Fruit fly (Drosophila melanogaster) whole organism, prepupa: ENCODE results near the gene CG9168.

Experiments
- Blimp-1 ChIP-seq: fragments of 200-800 bp; sonication (Bioruptor generic); optimal IDR thresholded peaks from 3 replicates; lab custom pipeline; 2017; ENCODE audit warnings: missing biosample characterization, missing genetic modification characterization, mild to moderate bottlenecking, moderate library complexity, missing genetic modification reagents
- CG10631 ChIP-seq: fragments of 200-800 bp; sonication (Bioruptor generic); optimal IDR thresholded peaks from 2 replicates; lab custom pipeline; 2016; ENCODE audit warnings: missing biosample characterization, missing genetic modification characterization
- CG11902 ChIP-seq: fragments of 200-800 bp; sonication (Bioruptor generic); optimal IDR thresholded peaks from 3 replicates; lab custom pipeline; 2016; ENCODE audit warnings: missing biosample characterization, missing genetic modification characterization
- CG15336 ChIP-seq: fragments of 200-800 bp; sonication (Bioruptor generic); IDR thresholded peaks from 2 replicates; pipeline ENCODE4 v1.3.6; 2022; ENCODE audit warnings: missing biosample characterization, missing genetic modification characterization
- CG1621 ChIP-seq: fragments of 200-800 bp; sonication (Bioruptor generic); optimal IDR thresholded peaks from 3 replicates; lab custom pipeline; 2018; ENCODE audit warnings: missing biosample characterization, mild to moderate bottlenecking, missing genetic modification characterization
- CG32006 ChIP-seq: fragments of 200-800 bp; sonication (Bioruptor generic); optimal IDR thresholded peaks from 3 replicates; lab custom pipeline; 2017; ENCODE audit warnings: missing biosample characterization, mild to moderate bottlenecking, missing genetic modification characterization
- CG34406 ChIP-seq: fragments of 200-800 bp; sonication (Bioruptor generic); optimal IDR thresholded peaks from 3 replicates; lab custom pipeline; 2016; ENCODE audit warnings: missing biosample characterization, missing genetic modification characterization
- CG3919 ChIP-seq: fragments of 200-800 bp; sonication (Bioruptor generic); optimal IDR thresholded peaks from 3 replicates; lab custom pipeline; 2016; ENCODE audit warnings: missing biosample characterization, missing genetic modification characterization
- CG6163 ChIP-seq: fragments of 200-800 bp; sonication (Bioruptor generic); IDR thresholded peaks from 3 replicates; pipeline ENCODE4 v1.3.6; 2022; ENCODE audit warnings: missing biosample characterization, missing genetic modification characterization
- CG6276 ChIP-seq: fragments of 200-800 bp; sonication (Bioruptor generic); optimal IDR thresholded peaks from 2 replicates; lab custom pipeline; 2017; ENCODE audit warnings: missing biosample characterization, mild to moderate bottlenecking, missing genetic modification characterization
- CG6808 ChIP-seq: fragments of 200-800 bp; sonication (Bioruptor generic); optimal IDR thresholded peaks from 3 replicates; lab custom pipeline; 2017; ENCODE audit warnings: missing biosample characterization, missing genetic modification characterization, mild to moderate bottlenecking, moderate library complexity, missing genetic modification reagents
- CG6854 ChIP-seq: fragments of 200-800 bp; sonication (Bioruptor generic); optimal IDR thresholded peaks from 2 replicates; lab custom pipeline; 2017; ENCODE audit warnings: missing biosample characterization, mild to moderate bottlenecking, missing genetic modification characterization
- CG7368 ChIP-seq: fragments of 200-800 bp; sonication (Bioruptor generic); optimal IDR thresholded peaks from 3 replicates; lab custom pipeline; 2016; ENCODE audit warnings: missing biosample characterization, missing genetic modification characterization
- CG8119 ChIP-seq: fragments of 200-800 bp; sonication (Bioruptor generic); IDR thresholded peaks from 3 replicates; pipeline ENCODE4 v1.3.6; 2022; ENCODE audit warnings: missing biosample characterization, missing genetic modification characterization
- CG8632 ChIP-seq: fragments of 200-800 bp; sonication (Bioruptor generic); optimal IDR thresholded peaks from 3 replicates; lab custom pipeline; 2016; ENCODE audit warnings: missing biosample characterization, missing genetic modification characterization
- Eip75B ChIP-seq: fragments of 200-800 bp; sonication (Bioruptor generic); optimal IDR thresholded peaks from 3 replicates; lab custom pipeline; 2016; ENCODE audit warnings: missing biosample characterization, missing genetic modification characterization
- Eip78C ChIP-seq: fragments of 200-800 bp; sonication (Bioruptor generic); peaks from one replicate; lab custom pipeline; 2016; ENCODE audit warnings: missing biosample characterization, missing genetic modification characterization
- Eip93F ChIP-seq: fragments of 200-800 bp; sonication (Bioruptor generic); optimal IDR thresholded peaks from 2 replicates; lab custom pipeline; 2016; ENCODE audit warnings: missing biosample characterization, mild to moderate bottlenecking, missing genetic modification characterization
- Ets21C ChIP-seq: fragments of 200-800 bp; sonication (Bioruptor generic); optimal IDR thresholded peaks from 3 replicates; lab custom pipeline; 2016; ENCODE audit warnings: missing biosample characterization, missing genetic modification characterization
- Hr39 ChIP-seq: fragments of 200-800 bp; sonication (Bioruptor generic); optimal IDR thresholded peaks from 2 replicates; lab custom pipeline; 2016; ENCODE audit warnings: missing biosample characterization, missing genetic modification characterization
- Lpt ChIP-seq: fragments of 200-800 bp; sonication (Bioruptor generic); optimal IDR thresholded peaks from 3 replicates; lab custom pipeline; 2016; ENCODE audit warnings: missing biosample characterization, missing genetic modification characterization
- Met ChIP-seq: fragments of 200-800 bp; sonication (Bioruptor generic); optimal IDR thresholded peaks from 3 replicates; lab custom pipeline; 2016; ENCODE audit warnings: missing biosample characterization, missing genetic modification characterization
- Smox ChIP-seq: fragments of 200-800 bp; sonication (Bioruptor generic); optimal IDR thresholded peaks from 3 replicates; lab custom pipeline; 2016; ENCODE audit warnings: missing biosample characterization, missing genetic modification characterization
- Sox102F ChIP-seq: fragments of 200-800 bp; sonication (Bioruptor generic); optimal IDR thresholded peaks from 2 replicates; lab custom pipeline; 2016; ENCODE audit warnings: missing biosample characterization, mild to moderate bottlenecking, missing genetic modification characterization
- Sox14 ChIP-seq: fragments of 200-800 bp; sonication (Bioruptor generic); optimal IDR thresholded peaks from 3 replicates; lab custom pipeline; 2016; ENCODE audit warnings: missing biosample characterization, missing genetic modification characterization
- achi ChIP-seq: fragments of 200-800 bp; sonication (Bioruptor generic); optimal IDR thresholded peaks from 3 replicates; lab custom pipeline; 2016; ENCODE audit warnings: missing biosample characterization, missing genetic modification characterization
- acj6 ChIP-seq: fragments of 200-800 bp; sonication (Bioruptor generic); optimal IDR thresholded peaks from 3 replicates; lab custom pipeline; 2016; ENCODE audit warnings: missing biosample characterization, missing genetic modification characterization
- cyc ChIP-seq: fragments of 200-800 bp; sonication (Bioruptor generic); optimal IDR thresholded peaks from 3 replicates; lab custom pipeline; 2016; ENCODE audit warnings: missing biosample characterization, missing genetic modification characterization
- dac ChIP-seq: fragments of 200-800 bp; sonication (Bioruptor generic); optimal IDR thresholded peaks from 2 replicates; lab custom pipeline; 2017; ENCODE audit warnings: missing biosample characterization, mild to moderate bottlenecking, missing genetic modification characterization
- dsx ChIP-seq: fragments of 200-800 bp; optimal IDR thresholded peaks from 3 replicates; lab custom pipeline; 2019; ENCODE audit warnings: missing biosample characterization, mild to moderate bottlenecking, missing genetic modification characterization, moderate library complexity; ENCODE audit not compliant: poor library complexity, severe bottlenecking
- eg ChIP-seq: fragments of 200-800 bp; sonication (Bioruptor generic); IDR thresholded peaks from 3 replicates; pipeline ENCODE4 v1.3.6; 2022; ENCODE audit warnings: missing biosample characterization, missing genetic modification characterization
- esn ChIP-seq: fragments of 200-800 bp; sonication (Bioruptor generic); optimal IDR thresholded peaks from 2 replicates; lab custom pipeline; 2016; ENCODE audit warnings: missing biosample characterization, mild to moderate bottlenecking, missing genetic modification characterization, moderate library complexity
- fd59A ChIP-seq: fragments of 200-800 bp; sonication (Bioruptor generic); optimal IDR thresholded peaks from 2 replicates; lab custom pipeline; 2017; ENCODE audit warnings: missing biosample characterization, mild to moderate bottlenecking, missing genetic modification characterization, missing genetic modification reagents
- fkh ChIP-seq: fragments of 200-800 bp; sonication (Bioruptor generic); optimal IDR thresholded peaks from 3 replicates; lab custom pipeline; 2017; ENCODE audit warnings: missing biosample characterization, mild to moderate bottlenecking, missing genetic modification characterization, moderate library complexity
- lz ChIP-seq: fragments of 200-800 bp; sonication (Bioruptor generic); optimal IDR thresholded peaks from 3 replicates; lab custom pipeline; 2016; ENCODE audit warnings: missing biosample characterization, missing genetic modification characterization
- net ChIP-seq: fragments of 200-800 bp; sonication (Bioruptor generic); optimal IDR thresholded peaks from 3 replicates; lab custom pipeline; 2016; ENCODE audit warnings: missing biosample characterization, missing genetic modification characterization
- pdm3 ChIP-seq: fragments of 200-800 bp; sonication (Bioruptor generic); optimal IDR thresholded peaks from 3 replicates; lab custom pipeline; 2016; ENCODE audit warnings: missing biosample characterization, missing genetic modification characterization
- salr ChIP-seq, 2 experiments: fragments of 200-800 bp; sonication (Bioruptor generic); optimal IDR thresholded peaks; 3 replicates each; lab custom pipeline; 2016 to 2018; ENCODE audit warnings: missing biosample characterization in 2 of 2, missing genetic modification characterization in 2 of 2, mild to moderate bottlenecking in 1 of 2
- spab ChIP-seq: fragments of 200-800 bp; sonication (Bioruptor generic); optimal IDR thresholded peaks from 2 replicates; lab custom pipeline; 2017; ENCODE audit warnings: missing biosample characterization, mild to moderate bottlenecking, missing genetic modification characterization, missing genetic modification reagents
- ss ChIP-seq, 2 experiments: fragments of 200-800 bp; sonication (Bioruptor generic); optimal IDR thresholded peaks; 2 replicates in 1 of 2; 3 replicates in 1 of 2; lab custom pipeline; 2017 to 2018; ENCODE audit warnings: mild to moderate bottlenecking in 2 of 2, missing biosample characterization in 2 of 2, missing genetic modification characterization in 2 of 2, moderate library complexity in 1 of 2
- svp ChIP-seq: fragments of 200-800 bp; sonication (Bioruptor generic); peaks from one replicate; lab custom pipeline; 2016; ENCODE audit warnings: missing biosample characterization, missing genetic modification characterization
- topi ChIP-seq: fragments of 200-800 bp; sonication (Bioruptor generic); optimal IDR thresholded peaks from 3 replicates; lab custom pipeline; 2016; ENCODE audit warnings: missing biosample characterization, missing genetic modification characterization
- vri ChIP-seq: fragments of 200-800 bp; sonication (Bioruptor generic); optimal IDR thresholded peaks from 3 replicates; lab custom pipeline; 2016; ENCODE audit warnings: missing biosample characterization, mild to moderate bottlenecking, missing genetic modification characterization

CG9168 gene

DNA sequence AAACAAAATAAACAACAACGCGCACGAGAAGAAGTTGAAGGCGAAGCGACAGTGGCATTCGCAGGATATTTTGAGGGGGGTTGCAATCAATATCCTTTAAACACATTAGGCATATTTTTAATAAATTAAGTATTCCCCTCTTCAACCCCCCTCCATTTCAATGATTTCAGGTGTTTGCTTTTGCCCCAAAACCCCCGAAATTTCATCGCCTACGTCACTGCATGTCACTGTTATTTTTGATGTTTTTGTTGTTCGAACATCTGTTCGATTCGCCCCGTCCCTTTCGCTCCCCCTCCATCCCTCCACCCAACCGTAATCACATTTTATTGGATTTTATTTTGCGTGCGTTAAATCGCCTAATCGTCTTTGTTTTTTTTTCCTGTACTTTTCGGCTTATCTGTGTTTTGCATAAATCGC is 42.6 kb upstream of the CG9168 start (continued):
- peak; percentile 33; the same call in 2 of the 3 replicates for TF ChIP-seq CG8119 (GFP tag; lab: Robert Waterston, UW)
- peak; percentile 61 for TF ChIP-seq CG7368 (GFP tag; lab: Kevin White, UChicago)
- TF ChIP-seq CG34406 (GFP tag; lab: Kevin White, UChicago): peak; percentile 77
- TF ChIP-seq CG10631 (GFP tag; lab: Kevin White, UChicago): peak; percentile 53
- TF ChIP-seq CG11902 (GFP tag; lab: Kevin White, UChicago): peak; percentile 68
- TF ChIP-seq CG6854 (GFP tag; lab: Kevin White, UChicago): peak; percentile 2
- peak; percentile 71 for TF ChIP-seq vri (GFP tag; lab: Kevin White, UChicago)
- TF ChIP-seq eg (GFP tag; lab: Robert Waterston, UW): peak; percentile 35; the same call in 1 of the 3 replicates
- peak; percentile 76 for TF ChIP-seq lz (GFP tag; lab: Kevin White, UChicago)
- peak; percentile 71 for TF ChIP-seq Smox (GFP tag; lab: Kevin White, UChicago)
- peak; percentile 62 for TF ChIP-seq Sox14 (GFP tag; lab: Kevin White, UChicago)
- TF ChIP-seq CG3919 (GFP tag; lab: Kevin White, UChicago): peak; percentile 68
- TF ChIP-seq topi (GFP tag; lab: Kevin White, UChicago): peak; percentile 83

dm6 chr3L:1370099-1370678 is 40.7 kb upstream of the CG9168 start, which contains the start of gene ru:
Gene ru, plus strand, starts transcription at chr3L:1370628.
- TF ChIP-seq CG3919 (GFP tag; lab: Kevin White, UChicago) (no peak), Eip78C (GFP tag; lab: Kevin White, UChicago) (peak; percentile 40), CG15336 (GFP tag; lab: Robert Waterston, UW) (no peak), CG6808 (no peak), CG11902 (GFP tag; lab: Kevin White, UChicago) (no peak), ss (GFP tag; optimal IDR thresholded peaks at IDR 0.05; lab: Kevin White, UChicago) (peak; percentile 36 to 59), cyc (GFP tag; lab: Kevin White, UChicago) (no peak), achi (GFP tag; lab: Kevin White, UChicago) (no peak), CG7368 (GFP tag; lab: Kevin White, UChicago) (no peak)

DNA sequence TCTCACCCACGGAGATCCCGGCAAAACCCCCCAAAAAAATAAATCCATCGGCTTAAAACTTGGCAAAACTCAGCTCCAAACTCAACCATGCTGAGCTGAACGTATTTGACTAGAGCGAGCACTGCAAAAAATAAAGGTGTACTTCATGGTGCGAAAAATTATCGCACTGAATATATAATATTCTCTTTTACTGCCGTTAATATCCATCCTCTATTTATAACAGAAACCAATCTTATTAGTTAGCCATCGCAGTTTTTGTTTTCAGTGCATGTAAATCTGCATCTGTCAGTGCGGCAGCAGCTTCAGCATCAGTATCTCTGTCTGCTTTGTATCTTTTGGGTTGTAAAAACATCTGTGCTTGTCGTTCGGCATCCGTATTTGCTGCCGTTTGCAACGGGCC is 39.9 kb upstream of the CG9168 start:
- TF ChIP-seq dsx (no peak), Sox14 (GFP tag; lab: Kevin White, UChicago) (peak; percentile 34), CG1621 (peak; percentile 8), svp (GFP tag; lab: Kevin White, UChicago) (peak; percentile 66), CG15336 (GFP tag; lab: Robert Waterston, UW) (peak; percentile 82), fd59A (GFP tag; lab: Kevin White, UChicago) (peak; percentile 4), acj6 (GFP tag; lab: Kevin White, UChicago) (peak; percentile 53), Met (GFP tag; lab: Kevin White, UChicago) (peak; percentile 20), Eip78C (GFP tag; lab: Kevin White, UChicago) (peak; percentile 86), esn (peak; percentile 28), CG6854 (GFP tag; lab: Kevin White, UChicago) (no peak), salr (GFP tag; optimal IDR thresholded peaks at IDR 0.05; lab: Kevin White, UChicago) (no peak), Lpt (GFP tag; lab: Kevin White, UChicago) (peak; percentile 19), fkh (GFP tag; lab: Kevin White, UChicago) (no peak), topi (GFP tag; lab: Kevin White, UChicago) (no peak), CG6276 (peak; percentile 27), Eip93F (GFP tag; lab: Kevin White, UChicago) (no peak), CG6163 (GFP tag; lab: Robert Waterston, UW) (peak; percentile 68; the same call in 2 of the 3 replicates), Hr39 (GFP tag; lab: Kevin White, UChicago) (peak; percentile 47), Eip75B (GFP tag; lab: Kevin White, UChicago) (no peak), net (GFP tag; lab: Kevin White, UChicago) (peak; percentile 53), vri (GFP tag; lab: Kevin White, UChicago) (no peak), CG34406 (GFP tag; lab: Kevin White, UChicago) (peak; percentile 27), achi (GFP tag; lab: Kevin White, UChicago) (peak; percentile 31), spab (GFP tag; lab: Kevin White, UChicago) (no peak), CG32006 (peak; percentile 68), CG8119 (GFP tag; lab: Robert Waterston, UW) (peak; percentile 78), pdm3 (peak; percentile 51), CG7368 (GFP tag; lab: Kevin White, UChicago) (no peak), Blimp-1 (GFP tag; lab: Kevin White, UChicago) (no peak), CG6808 (no peak), Ets21C (GFP tag; lab: Kevin White, UChicago) (no peak), CG3919 (GFP tag; lab: Kevin White, UChicago) (peak; percentile 22), cyc (GFP tag; lab: Kevin White, UChicago) (no peak), CG10631 (GFP tag; lab: Kevin White, UChicago) (peak; percentile 39), dac (GFP tag; lab: Kevin White, UChicago) (peak; percentile 18), eg (GFP tag; lab: Robert Waterston, UW) (peak; percentile 75), Sox102F (GFP tag; lab: Kevin White, UChicago) (peak; percentile 13), CG8632 (peak; percentile 0)
